Fruit fly (Drosophila melanogaster): ENCODE results near the gene fz2.

fz2 gene

DNA sequence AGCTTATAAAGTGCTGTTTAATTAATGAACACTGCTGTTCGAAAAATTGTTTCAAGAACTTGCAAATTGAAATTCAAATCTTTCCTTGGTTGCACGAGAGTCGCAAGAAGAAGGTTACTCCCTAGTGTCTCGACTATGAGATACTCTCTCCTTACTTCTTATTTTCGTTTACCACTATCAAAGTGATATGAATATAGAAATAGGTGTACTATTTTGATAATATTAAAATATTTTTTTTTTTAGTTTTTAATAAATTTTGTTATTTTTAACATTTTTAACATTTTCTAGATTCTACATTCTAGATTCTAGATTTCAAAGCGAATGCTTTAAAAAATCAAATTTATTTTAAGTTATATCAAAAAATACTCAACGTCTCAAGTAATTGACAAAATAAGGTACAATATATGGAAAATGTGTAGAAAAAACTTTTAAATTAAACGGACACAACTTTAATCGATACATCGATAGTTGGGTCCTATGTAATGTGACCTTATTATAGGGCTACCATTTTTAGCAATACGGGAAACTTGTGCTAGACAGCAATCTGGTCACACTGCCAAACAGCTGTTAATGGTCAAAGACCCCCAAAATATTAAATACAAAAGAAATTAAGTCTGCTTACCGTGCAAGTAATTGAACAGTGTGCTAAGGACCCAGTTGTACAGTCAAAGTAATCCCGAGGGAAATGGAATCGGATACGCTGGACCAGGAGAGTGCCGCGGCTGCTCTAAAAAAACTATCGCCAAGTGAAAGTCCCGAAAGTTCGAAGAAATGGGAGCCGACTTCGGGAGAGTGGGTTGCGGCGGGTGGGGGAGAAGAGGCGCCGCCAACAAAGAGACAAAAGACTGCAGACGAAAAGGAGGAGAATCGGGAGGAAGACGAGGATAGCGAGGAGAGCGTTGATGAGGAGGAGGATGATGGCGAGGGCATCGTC, 142.8 kb downstream of the fz2 start, which contains the start of gene MESR6 (continued):
- no peak for TF ChIP-seq so (GFP tag; IDR thresholded peaks at IDR 0.05)
- TF ChIP-seq sob (GFP tag; IDR thresholded peaks at IDR 0.05), result no peak
- no peak for TF ChIP-seq Rx (GFP tag; IDR thresholded peaks at IDR 0.05)
- no peak for TF ChIP-seq CG13624 (GFP tag; optimal IDR thresholded peaks at IDR 0.05)
- TF ChIP-seq CG8765 (GFP tag; IDR thresholded peaks at IDR 0.05), result no peak
- peak in 1 of 2 experiments; percentile 19 for TF ChIP-seq dpn (GFP tag; optimal IDR thresholded peaks at IDR 0.05)
- TF ChIP-seq Drgx (GFP tag; IDR thresholded peaks at IDR 0.05), result no peak
- TF ChIP-seq pfk (GFP tag; optimal IDR thresholded peaks at IDR 0.05), result no peak
- no peak for TF ChIP-seq schlank (tag; optimal IDR thresholded peaks at IDR 0.05)
- no peak for TF ChIP-seq onecut (GFP tag; IDR thresholded peaks at IDR 0.05)
- no peak for TF ChIP-seq CG12942 (GFP tag; optimal IDR thresholded peaks at IDR 0.05)
- TF ChIP-seq ham (GFP tag; IDR thresholded peaks at IDR 0.05), result no peak
- TF ChIP-seq Doc3 (GFP tag; IDR thresholded peaks at IDR 0.05; ENCODE audit: partially characterized antibody), result peak; percentile 78
- peak; percentile 29 for TF ChIP-seq PHDP (tag; optimal IDR thresholded peaks at IDR 0.05)
- no peak for TF ChIP-seq gcm (GFP tag; optimal IDR thresholded peaks at IDR 0.05)
- TF ChIP-seq pnt (GFP tag; optimal IDR thresholded peaks at IDR 0.05), result no peak
- TF ChIP-seq CTCF (GFP tag; optimal IDR thresholded peaks at IDR 0.05), result no peak
- TF ChIP-seq z (GFP tag; IDR thresholded peaks at IDR 0.05), result no peak
- peak; percentile 83 for TF ChIP-seq hbn (GFP tag; IDR thresholded peaks at IDR 0.05; ENCODE audit: partially characterized antibody)
- peak; percentile 79 for TF ChIP-seq Sry-δ (GFP tag; optimal IDR thresholded peaks at IDR 0.05)
- TF ChIP-seq CG2199 (GFP tag; IDR thresholded peaks at IDR 0.05), result no peak
- no peak for TF ChIP-seq crc (GFP tag; optimal IDR thresholded peaks at IDR 0.05)
- TF ChIP-seq CG3281 (GFP tag; optimal IDR thresholded peaks at IDR 0.05), result peak; percentile 47
- peak; percentile 42 for TF ChIP-seq CG4617 (GFP tag; optimal IDR thresholded peaks at IDR 0.05; ENCODE audit: borderline replicate concordance)
- TF ChIP-seq Nf-YA (GFP tag; IDR thresholded peaks at IDR 0.05), result no peak
- TF ChIP-seq dan (GFP tag; IDR thresholded peaks at IDR 0.05), result no peak
- no peak for TF ChIP-seq CG17612 (GFP tag; IDR thresholded peaks at IDR 0.05)
- TF ChIP-seq CG6254 (GFP tag; optimal IDR thresholded peaks at IDR 0.05), result no peak
- TF ChIP-seq Spps (tag; optimal IDR thresholded peaks at IDR 0.05), result no peak
- no peak for TF ChIP-seq gt (GFP tag; IDR thresholded peaks at IDR 0.05)
- TF ChIP-seq CG15269 (tag; optimal IDR thresholded peaks at IDR 0.05), result peak; percentile 59
- no peak; the same call in 1 of the 2 replicates for TF ChIP-seq klu (GFP tag; IDR thresholded peaks at IDR 0.05)
- no peak for TF ChIP-seq ash1 (GFP tag; optimal IDR thresholded peaks at IDR 0.05)
- no peak for TF ChIP-seq CG8388 (GFP tag; optimal IDR thresholded peaks at IDR 0.05)
- no peak for TF ChIP-seq caup (GFP tag; optimal IDR thresholded peaks at IDR 0.05; ENCODE audit: severe bottlenecking)
- TF ChIP-seq Gug (GFP tag; IDR thresholded peaks at IDR 0.05), result no peak
- no peak for TF ChIP-seq CG18599 (GFP tag; optimal IDR thresholded peaks at IDR 0.05)
- no peak for TF ChIP-seq Blimp-1 (GFP tag; optimal IDR thresholded peaks at IDR 0.05)
- TF ChIP-seq ro (GFP tag; IDR thresholded peaks at IDR 0.05), result no peak
- TF ChIP-seq croc (GFP tag; conservative IDR thresholded peaks at IDR 0.05), result no peak
- TF ChIP-seq row (GFP tag; IDR thresholded peaks at IDR 0.05), result peak; percentile 64
- no peak for TF ChIP-seq BtbVII (GFP tag; optimal IDR thresholded peaks at IDR 0.05)
- TF ChIP-seq CG1647 (GFP tag; optimal IDR thresholded peaks at IDR 0.05), result peak; percentile 16
- TF ChIP-seq sens-2 (GFP tag; IDR thresholded peaks at IDR 0.05), result no peak
- no peak for TF ChIP-seq Lpt (GFP tag; optimal IDR thresholded peaks at IDR 0.05)
- no peak for TF ChIP-seq CG3838 (GFP tag; optimal IDR thresholded peaks at IDR 0.05)
- no peak for TF ChIP-seq corto (GFP tag; optimal IDR thresholded peaks at IDR 0.05)
- TF ChIP-seq mirr (GFP tag; optimal IDR thresholded peaks at IDR 0.05), result no peak
- TF ChIP-seq tgo (GFP tag; IDR thresholded peaks at IDR 0.05), result peak; percentile 11; the same call in 2 of the 3 replicates
- no peak for TF ChIP-seq ci (GFP tag; IDR thresholded peaks at IDR 0.05)
